Worm (Caenorhabditis elegans) whole organism, L2 larva: ENCODE data around the gene pfs-2.

Source experiments
- ZK546.5 ChIP-seq: sonication (generic microtip); optimal IDR thresholded peaks from 2 replicates; lab custom pipeline; 2017; ENCODE audit warnings: missing biosample characterization, missing genetic modification characterization
- mdl-1 ChIP-seq, 2 experiments: fragments of 150-350 bp in 1 of 2; sonication (generic microtip) in 1 of 2; optimal IDR thresholded peaks; 2 replicates each; lab custom pipeline; 2017; ENCODE audit warnings: missing biosample characterization in 2 of 2, missing genetic modification characterization in 2 of 2
- nhr-77 ChIP-seq: fragments of 150-350 bp; optimal IDR thresholded peaks from 2 replicates; lab custom pipeline; 2014; ENCODE audit warnings: missing biosample characterization, missing genetic modification characterization

DNA sequence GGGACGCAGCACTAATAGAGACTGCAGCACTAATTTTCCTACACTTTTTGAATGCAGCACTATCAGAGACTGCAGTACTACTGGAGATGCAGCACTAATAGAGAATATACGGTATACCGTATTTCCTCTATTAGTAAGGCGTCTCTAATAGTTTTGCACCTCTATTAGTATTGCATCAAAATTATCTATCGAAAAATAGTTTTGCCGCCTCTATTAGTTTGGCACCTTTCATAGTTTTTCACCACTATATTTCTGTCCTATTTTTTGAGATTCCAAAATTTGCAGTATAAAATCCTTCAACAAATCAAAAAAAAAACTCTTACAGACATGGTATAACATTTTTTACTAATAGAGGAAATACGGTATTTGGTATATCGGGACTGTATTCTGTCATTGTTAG, 35.6 kb downstream of the pfs-2 start:
- TF ChIP-seq mdl-1 (tag; optimal IDR thresholded peaks at IDR 0.05; lab: Kevin White, UChicago) (no peak), ZK546.5 (no peak), nhr-77 (tag; lab: Kevin White, UChicago) (no peak)
